Worm (Caenorhabditis elegans): ENCODE measurements around the gene K02D10.1.

Gene K02D10.1

DNA sequence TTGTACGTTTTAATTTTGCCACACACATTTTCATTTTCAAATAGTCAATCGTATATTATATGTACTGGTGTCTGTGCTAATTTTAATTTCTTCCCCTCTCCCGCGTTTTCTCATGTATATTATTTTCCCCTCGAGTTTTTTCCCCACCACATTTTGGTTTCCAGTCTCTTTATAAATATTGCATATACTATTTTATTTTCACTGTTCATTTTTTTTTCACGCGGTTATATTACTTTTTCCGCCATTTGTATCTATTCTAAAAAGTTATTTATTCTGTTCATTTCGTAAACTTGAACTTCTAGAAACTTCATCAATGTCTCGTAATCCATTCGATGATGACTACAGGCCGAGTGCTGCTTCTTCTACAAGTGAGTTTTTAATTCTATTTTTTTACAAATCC, 6.6 kb downstream of the K02D10.1 start, which contains the start of gene snap-29:
snap-29 (plus strand) TSS at position 301 of the 400 bp plus-strand sequence.
- TF ChIP-seq let-607 (tag; optimal IDR thresholded peaks at IDR 0.05) (no peak), nfyb-1 (GFP tag; IDR thresholded peaks at IDR 0.05) (0 out of 2 replicates have a peak, but pooled peaks have one; percentile 9), lir-1 (GFP tag; conservative IDR thresholded peaks at IDR 0.05) (no peak)

DNA sequence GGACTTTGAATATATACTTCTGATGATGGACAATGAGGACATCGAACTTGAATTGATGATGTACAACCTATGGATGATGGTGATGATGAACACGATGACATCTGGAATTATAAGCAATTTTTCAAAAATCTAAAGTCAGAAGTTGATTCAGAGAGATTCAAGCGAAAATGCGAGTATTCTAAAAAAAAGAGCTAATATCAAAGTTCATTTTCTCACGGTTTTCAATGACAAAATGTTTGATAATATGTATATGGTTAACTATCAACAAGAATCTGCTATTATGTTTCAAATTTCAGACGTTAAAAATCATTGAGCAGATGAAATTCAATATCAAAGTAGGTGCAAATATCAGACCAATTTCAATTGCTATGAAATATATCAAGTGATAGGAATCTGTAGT, 10.6 kb downstream of the K02D10.1 start, which contains the start of gene K02D10.4:
K02D10.4 (minus strand) TSS at position 101 of the 400 bp plus-strand sequence.
- TF ChIP-seq nfya-2 (GFP tag; IDR thresholded peaks at IDR 0.05) (no peak), ztf-3 (GFP tag; optimal IDR thresholded peaks at IDR 0.05) (no peak), F10E7.11 (tag; optimal IDR thresholded peaks at IDR 0.05) (no peak)

DNA sequence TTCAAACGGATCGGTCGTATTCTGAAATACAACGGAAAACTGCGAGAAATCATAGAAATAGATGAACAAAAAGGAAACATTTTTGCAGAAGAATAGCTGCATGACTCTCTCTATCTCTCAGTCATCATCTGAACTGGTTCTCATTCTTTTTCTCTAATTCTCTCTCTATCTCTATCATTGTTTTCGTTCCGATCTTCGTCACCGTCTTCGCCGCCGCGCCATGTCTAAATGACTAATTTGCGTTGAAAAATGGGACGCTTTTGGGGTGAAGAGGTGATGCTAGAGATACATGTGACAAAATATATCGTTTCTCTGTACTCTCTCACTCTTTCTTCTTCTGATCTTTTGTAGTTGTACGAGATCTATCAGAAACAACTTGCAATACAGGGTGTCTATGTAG, 11.1 kb downstream of the K02D10.1 start:
- TF ChIP-seq fkh-3 (tag; optimal IDR thresholded peaks at IDR 0.05), result no peak
- TF ChIP-seq dpl-1 (GFP tag; optimal IDR thresholded peaks at IDR 0.05), result no peak
- peak; percentile 61 for TF ChIP-seq lin-40 (tag; optimal IDR thresholded peaks at IDR 0.05)
- peak; percentile 16 for TF ChIP-seq chd-7 (tag; optimal IDR thresholded peaks at IDR 0.05)
- TF ChIP-seq ztf-3 (GFP tag; optimal IDR thresholded peaks at IDR 0.05), result no peak
- TF ChIP-seq him-1 (tag; optimal IDR thresholded peaks at IDR 0.05), result no peak
- TF ChIP-seq ztf-26 (tag; optimal IDR thresholded peaks at IDR 0.05), result peak; percentile 60
- TF ChIP-seq ama-1 (optimal IDR thresholded peaks at IDR 0.05), result no peak
- TF ChIP-seq ama-1 (GFP tag; optimal IDR thresholded peaks at IDR 0.05), result no peak
- no peak for TF ChIP-seq K11D2.4 (GFP tag; IDR thresholded peaks at IDR 0.05)
- TF ChIP-seq attf-3 (GFP tag; conservative IDR thresholded peaks at IDR 0.05), result no peak
- TF ChIP-seq unc-62 (GFP tag; optimal IDR thresholded peaks at IDR 0.05), result no peak
- no peak for TF ChIP-seq egrh-3 (GFP tag; IDR thresholded peaks at IDR 0.05)
- TF ChIP-seq lsl-1 (GFP tag; optimal IDR thresholded peaks at IDR 0.05), result no peak
- TF ChIP-seq hsf-1 (GFP tag; IDR thresholded peaks at IDR 0.05), result no peak
- TF ChIP-seq rcor-1 (GFP tag; IDR thresholded peaks at IDR 0.05), result no peak
- peak; percentile 60 for TF ChIP-seq somi-1 (GFP tag; optimal IDR thresholded peaks at IDR 0.05)
- no peak for TF ChIP-seq cebp-1 (GFP tag; IDR thresholded peaks at IDR 0.05)
- TF ChIP-seq cebp-1 (tag; optimal IDR thresholded peaks at IDR 0.05), result peak; percentile 27

DNA sequence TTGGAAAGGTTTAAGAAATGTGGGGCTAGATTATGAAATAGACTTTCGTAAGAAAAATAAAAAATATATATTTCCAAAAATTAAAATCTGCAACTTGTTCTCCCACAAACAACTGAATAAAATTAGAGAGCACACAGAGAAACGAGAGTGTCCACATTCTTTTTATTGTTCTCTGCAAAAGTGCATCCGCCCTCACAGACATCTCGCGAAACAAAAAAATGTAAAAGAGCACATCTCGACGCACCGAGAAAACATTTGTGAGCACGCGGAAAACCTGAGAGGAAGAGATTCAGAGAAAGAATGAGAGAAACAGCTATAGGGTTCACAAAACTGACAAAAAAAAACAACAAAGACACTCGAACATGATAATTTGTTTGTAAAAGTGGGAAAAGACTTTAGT, 12.7 kb downstream of the K02D10.1 start:
- no peak for TF ChIP-seq cebp-1 (GFP tag; IDR thresholded peaks at IDR 0.05)
- peak; percentile 68 for TF ChIP-seq cebp-1 (tag; optimal IDR thresholded peaks at IDR 0.05)
- TF ChIP-seq F57C9.4 (tag; optimal IDR thresholded peaks at IDR 0.05), result no peak
- TF ChIP-seq nhr-27 (tag; optimal IDR thresholded peaks at IDR 0.05), result no peak

DNA sequence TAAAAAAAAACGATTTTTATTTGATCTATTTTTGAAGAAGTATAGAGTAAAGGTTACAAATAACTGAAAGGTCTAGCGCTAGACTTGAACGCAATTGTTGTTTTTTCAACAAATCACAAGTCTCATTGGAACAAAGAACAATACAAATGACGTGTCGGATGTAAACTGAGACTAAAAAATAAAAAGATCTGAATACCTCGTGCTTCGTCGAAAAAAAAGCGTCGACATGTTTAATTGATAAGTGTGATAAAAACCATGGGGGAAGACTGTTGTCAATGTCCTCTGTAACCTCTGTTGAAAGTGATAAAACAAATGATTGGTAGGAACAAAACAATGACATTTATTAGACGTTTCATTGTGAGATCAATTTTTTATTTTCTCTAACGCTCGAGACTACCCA, 13.4 kb downstream of the K02D10.1 start:
- TF ChIP-seq ztf-22 (GFP tag; optimal IDR thresholded peaks at IDR 0.05) (peak; percentile 30), tbp1 (GFP tag; optimal IDR thresholded peaks at IDR 0.05) (peak; percentile 25), die-1 (tag; optimal IDR thresholded peaks at IDR 0.05) (peak; percentile 44), nfyb-1 (GFP tag; IDR thresholded peaks at IDR 0.05) (peak; percentile 23; the same call in 1 of the 2 replicates), attf-5 (GFP tag; optimal IDR thresholded peaks at IDR 0.05) (peak; percentile 49), cebp-1 (GFP tag; IDR thresholded peaks at IDR 0.05) (0 out of 2 replicates have a peak, but pooled peaks have one; percentile 35), cebp-1 (tag; optimal IDR thresholded peaks at IDR 0.05) (peak; percentile 44), him-1 (tag; optimal IDR thresholded peaks at IDR 0.05) (no peak), somi-1 (GFP tag; optimal IDR thresholded peaks at IDR 0.05) (peak; percentile 65), F22D6.2 (tag; optimal IDR thresholded peaks at IDR 0.05) (peak; percentile 7), let-607 (tag; optimal IDR thresholded peaks at IDR 0.05) (peak in 1 of 2 experiments; percentile 37), lin-40 (tag; optimal IDR thresholded peaks at IDR 0.05) (peak; percentile 44), dox-1 (GFP tag; IDR thresholded peaks at IDR 0.05) (no peak), ztf-3 (GFP tag; optimal IDR thresholded peaks at IDR 0.05) (no peak), snpc-3.4 (tag; optimal IDR thresholded peaks at IDR 0.05) (no peak), nhr-80 (tag; optimal IDR thresholded peaks at IDR 0.05) (peak; percentile 90), atf-7 (tag; optimal IDR thresholded peaks at IDR 0.05) (peak; percentile 47), unc-62 (GFP tag; optimal IDR thresholded peaks at IDR 0.05) (peak; percentile 44), ztf-26 (tag; optimal IDR thresholded peaks at IDR 0.05) (peak; percentile 75)

Measured in whole organism, young adult.